Worm (Caenorhabditis elegans): Measurements from ENCODE around the gene Y61A9LA.3.

- TF ChIP-seq W03F9.2 (tag; optimal IDR thresholded peaks at IDR 0.05), result no peak
- no peak for TF ChIP-seq dao-5 (tag; optimal IDR thresholded peaks at IDR 0.05)
Measured at ce11 chrV:4580594-4580993, 9.7 kb downstream of the Y61A9LA.3 start.
